Fruit fly (Drosophila melanogaster) whole organism, wandering third instar larva: ENCODE results near the gene CG6168.

Experiments
- Abd-B ChIP-seq: fragments of >200 bp; optimal IDR thresholded peaks from 2 replicates; lab custom pipeline; 2017; ENCODE audit warnings: missing biosample characterization, missing genetic modification characterization
- CG32264 ChIP-seq: fragments of 200-800 bp; sonication (Bioruptor generic); optimal IDR thresholded peaks from 2 replicates; lab custom pipeline; 2016; ENCODE audit warnings: missing biosample characterization, missing genetic modification characterization
- CrebA ChIP-seq: fragments of 200-800 bp; sonication (Bioruptor generic); optimal IDR thresholded peaks from 2 replicates; lab custom pipeline; 2016; ENCODE audit warnings: missing biosample characterization, mild to moderate bottlenecking, missing genetic modification characterization, borderline replicate concordance
- Dfd ChIP-seq: fragments of >200 bp; optimal IDR thresholded peaks from 2 replicates; lab custom pipeline; 2017; ENCODE audit warnings: missing biosample characterization, missing genetic modification characterization
- Dif ChIP-seq: fragments of 200-275, 200-300 bp; sonication (Bioruptor generic); optimal IDR thresholded peaks from 2 replicates; lab custom pipeline; 2018; ENCODE audit warnings: missing biosample characterization, missing genetic modification characterization; ENCODE audit not compliant: partially characterized antibody
- HLH106 ChIP-seq: fragments of 200-800 bp; optimal IDR thresholded peaks from 3 replicates; lab custom pipeline; 2019; ENCODE audit warnings: missing biosample characterization, mild to moderate bottlenecking, missing genetic modification characterization, moderate library complexity
- Hnf4 ChIP-seq: fragments of 200-800 bp; sonication (Bioruptor generic); optimal IDR thresholded peaks from 2 replicates; lab custom pipeline; 2016; ENCODE audit warnings: missing biosample characterization, mild to moderate bottlenecking, missing genetic modification characterization
- Hr78 ChIP-seq: fragments of >200 bp; optimal IDR thresholded peaks from 2 replicates; lab custom pipeline; 2017; ENCODE audit warnings: missing biosample characterization, missing genetic modification characterization
- OdsH ChIP-seq: fragments of 200-800 bp; sonication (Bioruptor generic); optimal IDR thresholded peaks from 2 replicates; lab custom pipeline; 2016; ENCODE audit warnings: missing biosample characterization, mild to moderate bottlenecking, missing genetic modification characterization
- Rel ChIP-seq, 2 experiments: fragments of 200-800 bp; sonication (Bioruptor generic) in 1 of 2; optimal IDR thresholded peaks; 2 replicates in 1 of 2; 3 replicates in 1 of 2; lab custom pipeline; 2016 to 2019; ENCODE audit warnings: mild to moderate bottlenecking in 2 of 2, missing biosample characterization in 2 of 2, missing genetic modification characterization in 2 of 2, moderate library complexity in 1 of 2
- Sp1 ChIP-seq: fragments of 200-800 bp; sonication (Bioruptor generic); optimal IDR thresholded peaks from 3 replicates; lab custom pipeline; 2019; ENCODE audit warnings: missing biosample characterization, mild to moderate bottlenecking, missing genetic modification characterization, moderate library complexity
- Vsx2 ChIP-seq: fragments of 200-300, 225-300 bp; sonication (Bioruptor generic); optimal IDR thresholded peaks from 2 replicates; lab custom pipeline; 2018; ENCODE audit warnings: missing biosample characterization, missing genetic modification characterization; ENCODE audit not compliant: partially characterized antibody
- br ChIP-seq: fragments of 200-800 bp; sonication (Bioruptor generic); optimal IDR thresholded peaks from 2 replicates; lab custom pipeline; 2016; ENCODE audit warnings: missing biosample characterization, missing genetic modification characterization
- brk ChIP-seq: fragments of 200-800 bp; sonication (Bioruptor generic); optimal IDR thresholded peaks from 2 replicates; lab custom pipeline; 2016; ENCODE audit warnings: missing biosample characterization, mild to moderate bottlenecking, missing genetic modification characterization
- dl ChIP-seq, 2 experiments: fragments of 175-275, 200-275 bp in 1 of 2; fragments of 200-275 bp in 1 of 2; sonication (Bioruptor generic); optimal IDR thresholded peaks; lab custom pipeline; 2018; ENCODE audit warnings: mild to moderate bottlenecking in 2 of 2, missing biosample characterization in 2 of 2, missing genetic modification characterization in 2 of 2, moderate library complexity in 2 of 2; ENCODE audit not compliant: partially characterized antibody in 2 of 2, insufficient read depth in 1 of 2
- dmrt93B ChIP-seq: fragments of 200-800 bp; sonication (Bioruptor generic); optimal IDR thresholded peaks from 2 replicates; lab custom pipeline; 2018; ENCODE audit warnings: missing biosample characterization, mild to moderate bottlenecking, missing genetic modification characterization
- ey ChIP-seq: fragments of 200-800 bp; sonication (Bioruptor generic); optimal IDR thresholded peaks from 2 replicates; lab custom pipeline; 2016; ENCODE audit warnings: missing biosample characterization, missing genetic modification characterization
- foxo ChIP-seq, 2 experiments: fragments of 200-800 bp; sonication (Bioruptor generic); optimal IDR thresholded peaks; 2 replicates in 1 of 2; 3 replicates in 1 of 2; lab custom pipeline; 2016 to 2017; ENCODE audit warnings: missing biosample characterization in 2 of 2, missing genetic modification characterization in 2 of 2
- fru ChIP-seq: fragments of 200-800 bp; sonication (Bioruptor generic); optimal IDR thresholded peaks from 3 replicates; lab custom pipeline; 2016; ENCODE audit warnings: missing biosample characterization, mild to moderate bottlenecking, missing genetic modification characterization
- h ChIP-seq: fragments of 200-800 bp; sonication (Bioruptor generic); optimal IDR thresholded peaks from 3 replicates; lab custom pipeline; 2016; ENCODE audit warnings: missing biosample characterization, mild to moderate bottlenecking, missing genetic modification characterization
- jim ChIP-seq: fragments of 175-275, 200-325 bp; sonication (Bioruptor generic); optimal IDR thresholded peaks from 2 replicates; lab custom pipeline; 2016; ENCODE audit warnings: missing biosample characterization, mild to moderate bottlenecking, missing genetic modification characterization
- lola ChIP-seq: fragments of >200 bp; optimal IDR thresholded peaks from 2 replicates; lab custom pipeline; 2017; ENCODE audit warnings: missing biosample characterization, missing genetic modification characterization
- pan ChIP-seq: fragments of >200 bp; optimal IDR thresholded peaks from 2 replicates; lab custom pipeline; 2017
- psq ChIP-seq: fragments of 200-800 bp; sonication (Bioruptor generic); optimal IDR thresholded peaks from 3 replicates; lab custom pipeline; 2017; ENCODE audit warnings: missing biosample characterization, mild to moderate bottlenecking, missing genetic modification characterization, moderate library complexity
- rgr ChIP-seq: fragments of 200-800 bp; sonication (Bioruptor generic); optimal IDR thresholded peaks from 3 replicates; lab custom pipeline; 2016; ENCODE audit warnings: missing biosample characterization, mild to moderate bottlenecking, missing genetic modification characterization
- sage ChIP-seq: fragments of 200-800 bp; sonication (Bioruptor generic); optimal IDR thresholded peaks from 2 replicates; lab custom pipeline; 2016; ENCODE audit warnings: missing biosample characterization, mild to moderate bottlenecking, missing genetic modification characterization
- sv ChIP-seq: fragments of 200-800 bp; sonication (Bioruptor generic); optimal IDR thresholded peaks from 3 replicates; lab custom pipeline; 2016; ENCODE audit warnings: missing biosample characterization, missing genetic modification characterization
- tai ChIP-seq: sonication (Bioruptor generic); optimal IDR thresholded peaks from 2 replicates; lab custom pipeline; 2016; ENCODE audit warnings: missing biosample characterization, missing genetic modification characterization
- usp ChIP-seq: fragments of >200 bp; optimal IDR thresholded peaks from 2 replicates; lab custom pipeline; 2017; ENCODE audit warnings: missing biosample characterization, missing genetic modification characterization
- woc ChIP-seq: sonication (Bioruptor generic); optimal IDR thresholded peaks from 2 replicates; lab custom pipeline; 2016; ENCODE audit warnings: missing biosample characterization, mild to moderate bottlenecking, missing genetic modification characterization

The CG6168 gene

dm6 chr3L:11337674-11338073 lies 16.2 kb upstream of the CG6168 start:
- no peak for TF ChIP-seq jim
- no peak for TF ChIP-seq OdsH (GFP tag; lab: Kevin White, UChicago)
- TF ChIP-seq dmrt93B (GFP tag; lab: Kevin White, UChicago): no peak
- TF ChIP-seq sv (GFP tag; lab: Kevin White, UChicago): no peak
- TF ChIP-seq Sp1 (GFP tag; lab: Kevin White, UChicago): no peak
- no peak for TF ChIP-seq CG32264 (GFP tag; lab: Kevin White, UChicago)
- no peak for TF ChIP-seq psq (GFP tag; lab: Kevin White, UChicago)
- no peak for TF ChIP-seq rgr (GFP tag; lab: Kevin White, UChicago)
- TF ChIP-seq brk (GFP tag; lab: Kevin White, UChicago): no peak
- TF ChIP-seq ey (GFP tag; lab: Kevin White, UChicago): no peak
- no peak for TF ChIP-seq fru (GFP tag; lab: Kevin White, UChicago)
- no peak for TF ChIP-seq dl (GFP tag; optimal IDR thresholded peaks at IDR 0.05; lab: Kevin White, UChicago; ENCODE audit: insufficient read depth in 1 of 2, partially characterized antibody in 2 of 2)
- TF ChIP-seq tai: no peak
- no peak for TF ChIP-seq Vsx2 (GFP tag; lab: Kevin White, UChicago)
- TF ChIP-seq h (GFP tag; lab: Kevin White, UChicago): no peak
- no peak for TF ChIP-seq br (GFP tag; lab: Kevin White, UChicago)
- no peak for TF ChIP-seq pan
- TF ChIP-seq CrebA (GFP tag; lab: Kevin White, UChicago): no peak
- TF ChIP-seq sage: no peak

dm6 chr3L:11336094-11336756 lies 14.7 kb upstream of the CG6168 start:
- TF ChIP-seq Abd-B (GFP tag; lab: Kevin White, UChicago) (no peak), Hnf4 (GFP tag; lab: Kevin White, UChicago) (no peak), br (GFP tag; lab: Kevin White, UChicago) (peak; percentile 7), Dif (GFP tag; lab: Kevin White, UChicago) (no peak), fru (GFP tag; lab: Kevin White, UChicago) (peak; percentile 49), ey (GFP tag; lab: Kevin White, UChicago) (peak; percentile 16), HLH106 (tag; lab: Kevin White, UChicago) (peak; percentile 42), h (GFP tag; lab: Kevin White, UChicago) (peak; percentile 56), Sp1 (GFP tag; lab: Kevin White, UChicago) (peak; percentile 54), sv (GFP tag; lab: Kevin White, UChicago) (peak; percentile 43), brk (GFP tag; lab: Kevin White, UChicago) (peak; percentile 60), psq (GFP tag; lab: Kevin White, UChicago) (peak; percentile 53), woc (no peak), pan (no peak), CG32264 (GFP tag; lab: Kevin White, UChicago) (no peak), Hr78 (GFP tag; lab: Kevin White, UChicago) (no peak), Rel (GFP tag; optimal IDR thresholded peaks at IDR 0.05; lab: Kevin White, UChicago) (no peak), Rel (tag; optimal IDR thresholded peaks at IDR 0.05; lab: Kevin White, UChicago) (no peak), dmrt93B (GFP tag; lab: Kevin White, UChicago) (peak; percentile 27), Dfd (GFP tag; lab: Kevin White, UChicago) (no peak), rgr (GFP tag; lab: Kevin White, UChicago) (peak; percentile 63), lola (GFP tag; lab: Kevin White, UChicago) (no peak), sage (no peak), OdsH (GFP tag; lab: Kevin White, UChicago) (peak; percentile 66), foxo (GFP tag; optimal IDR thresholded peaks at IDR 0.05; lab: Kevin White, UChicago) (peak in 1 of 2 experiments; percentile 62)

- TF ChIP-seq Dfd (GFP tag; lab: Kevin White, UChicago) (no peak), brk (GFP tag; lab: Kevin White, UChicago) (no peak), foxo (GFP tag; optimal IDR thresholded peaks at IDR 0.05; lab: Kevin White, UChicago) (peak in 1 of 2 experiments; percentile 1), br (GFP tag; lab: Kevin White, UChicago) (no peak), Hr78 (GFP tag; lab: Kevin White, UChicago) (no peak), usp (GFP tag; lab: Kevin White, UChicago) (no peak), OdsH (GFP tag; lab: Kevin White, UChicago) (peak; percentile 3), fru (GFP tag; lab: Kevin White, UChicago) (no peak)
These were observed 12.5 kb upstream of the CG6168 start for dm6 chr3L:11333986-11334385.
